Worm (Caenorhabditis elegans): ENCODE results near the gene Y48E1B.17.

The Y48E1B.17 gene

ce11 chrII:13540956-13541355, at the start of gene Y48E1B.17, which contains the start of gene noa-1:
Y48E1B.17 (minus strand) TSS chrII:13541084.
noa-1 (minus strand) TSS chrII:13541056.
- TF ChIP-seq ref-1 (GFP tag; conservative IDR thresholded peaks at IDR 0.05) = no peak

ce11 chrII:13590461-13590860, 49.6 kb upstream of the Y48E1B.17 start, which contains the start of gene clec-145:
clec-145 (minus strand) TSS chrII:13590561.
- TF ChIP-seq ztf-23 (GFP tag; IDR thresholded peaks at IDR 0.05) (no peak), ztf-29 (GFP tag; IDR thresholded peaks at IDR 0.05) (no peak), cog-1 (tag; optimal IDR thresholded peaks at IDR 0.05) (no peak), klf-2 (GFP tag; conservative IDR thresholded peaks at IDR 0.05) (no peak), ref-1 (GFP tag; conservative IDR thresholded peaks at IDR 0.05) (no peak), tab-1 (GFP tag; IDR thresholded peaks at IDR 0.05) (no peak), flt-1 (GFP tag; IDR thresholded peaks at IDR 0.05) (no peak), T22C8.4 (GFP tag; IDR thresholded peaks at IDR 0.05) (no peak), med-1 (GFP tag; optimal IDR thresholded peaks at IDR 0.05; ENCODE audit: insufficient read depth) (no peak)

ce11 chrII:13585655-13586170, 44.8 kb upstream of the Y48E1B.17 start, which contains the start of gene Y48E1B.8:
Y48E1B.8 (plus strand) TSS chrII:13585705.
- TF ChIP-seq ztf-29 (GFP tag; IDR thresholded peaks at IDR 0.05) (no peak), ref-1 (GFP tag; conservative IDR thresholded peaks at IDR 0.05) (no peak), flt-1 (GFP tag; IDR thresholded peaks at IDR 0.05) (no peak)

ce11 chrII:13575018-13575948, 34.4 kb upstream of the Y48E1B.17 start, which contains the start of the genes mrpl-37 and lin-38:
mrpl-37 (minus strand) TSS chrII:13575068.
lin-38 (plus strand) TSS chrII:13575925.
- TF ChIP-seq cog-1 (tag; optimal IDR thresholded peaks at IDR 0.05) = peak; percentile 33
- no peak for TF ChIP-seq klf-2 (GFP tag; conservative IDR thresholded peaks at IDR 0.05)
- TF ChIP-seq tab-1 (GFP tag; IDR thresholded peaks at IDR 0.05) = no peak
- TF ChIP-seq ref-1 (GFP tag; conservative IDR thresholded peaks at IDR 0.05) = no peak
- TF ChIP-seq ztf-29 (GFP tag; IDR thresholded peaks at IDR 0.05) = no peak
- no peak; the same call in 1 of the 2 replicates for TF ChIP-seq flt-1 (GFP tag; IDR thresholded peaks at IDR 0.05)
- no peak for TF ChIP-seq ztf-23 (GFP tag; IDR thresholded peaks at IDR 0.05)
- TF ChIP-seq T22C8.4 (GFP tag; IDR thresholded peaks at IDR 0.05) = peak; percentile 24; the same call in 1 of the 2 replicates
- TF ChIP-seq med-1 (GFP tag; optimal IDR thresholded peaks at IDR 0.05; ENCODE audit: insufficient read depth) = no peak

ce11 chrII:13574395-13574794, 33.5 kb upstream of the Y48E1B.17 start:
- TF ChIP-seq tab-1 (GFP tag; IDR thresholded peaks at IDR 0.05) (no peak), med-1 (GFP tag; optimal IDR thresholded peaks at IDR 0.05; ENCODE audit: insufficient read depth) (no peak), ztf-29 (GFP tag; IDR thresholded peaks at IDR 0.05) (no peak), klf-2 (GFP tag; conservative IDR thresholded peaks at IDR 0.05) (no peak), cog-1 (tag; optimal IDR thresholded peaks at IDR 0.05) (no peak)

ce11 chrII:13567871-13568270, 27.0 kb upstream of the Y48E1B.17 start, which contains the start of gene Y48E1B.3:
Y48E1B.3 (minus strand) TSS chrII:13567971.
- no peak for TF ChIP-seq T22C8.4 (GFP tag; IDR thresholded peaks at IDR 0.05)
- TF ChIP-seq ztf-29 (GFP tag; IDR thresholded peaks at IDR 0.05) = no peak
- TF ChIP-seq cog-1 (tag; optimal IDR thresholded peaks at IDR 0.05) = no peak
- TF ChIP-seq ztf-23 (GFP tag; IDR thresholded peaks at IDR 0.05) = no peak
- no peak for TF ChIP-seq med-1 (GFP tag; optimal IDR thresholded peaks at IDR 0.05; ENCODE audit: insufficient read depth)
- TF ChIP-seq klf-2 (GFP tag; conservative IDR thresholded peaks at IDR 0.05) = no peak
- TF ChIP-seq tab-1 (GFP tag; IDR thresholded peaks at IDR 0.05) = no peak
- TF ChIP-seq flt-1 (GFP tag; IDR thresholded peaks at IDR 0.05) = no peak
- no peak for TF ChIP-seq ref-1 (GFP tag; conservative IDR thresholded peaks at IDR 0.05)

ce11 chrII:13560553-13560952, 19.7 kb upstream of the Y48E1B.17 start:
- no peak for TF ChIP-seq tab-1 (GFP tag; IDR thresholded peaks at IDR 0.05)
- TF ChIP-seq flt-1 (GFP tag; IDR thresholded peaks at IDR 0.05) = no peak
- TF ChIP-seq med-1 (GFP tag; optimal IDR thresholded peaks at IDR 0.05; ENCODE audit: insufficient read depth) = no peak
- TF ChIP-seq ztf-29 (GFP tag; IDR thresholded peaks at IDR 0.05) = no peak
- TF ChIP-seq cog-1 (tag; optimal IDR thresholded peaks at IDR 0.05) = no peak
- TF ChIP-seq T22C8.4 (GFP tag; IDR thresholded peaks at IDR 0.05) = no peak
- TF ChIP-seq klf-2 (GFP tag; conservative IDR thresholded peaks at IDR 0.05) = no peak
- no peak for TF ChIP-seq ref-1 (GFP tag; conservative IDR thresholded peaks at IDR 0.05)
- no peak for TF ChIP-seq ztf-23 (GFP tag; IDR thresholded peaks at IDR 0.05)

ce11 chrII:13547545-13547944, 6.7 kb upstream of the Y48E1B.17 start, which contains the start of gene ddl-2:
ddl-2 (minus strand) TSS chrII:13547645.
- no peak for TF ChIP-seq med-1 (GFP tag; optimal IDR thresholded peaks at IDR 0.05; ENCODE audit: insufficient read depth)
- no peak for TF ChIP-seq klf-2 (GFP tag; conservative IDR thresholded peaks at IDR 0.05)
- TF ChIP-seq tab-1 (GFP tag; IDR thresholded peaks at IDR 0.05) = no peak
- no peak for TF ChIP-seq T22C8.4 (GFP tag; IDR thresholded peaks at IDR 0.05)
- TF ChIP-seq flt-1 (GFP tag; IDR thresholded peaks at IDR 0.05) = no peak

- TF ChIP-seq klf-2 (GFP tag; conservative IDR thresholded peaks at IDR 0.05) (no peak), tab-1 (GFP tag; IDR thresholded peaks at IDR 0.05) (no peak), flt-1 (GFP tag; IDR thresholded peaks at IDR 0.05) (no peak), ztf-29 (GFP tag; IDR thresholded peaks at IDR 0.05) (no peak), med-1 (GFP tag; optimal IDR thresholded peaks at IDR 0.05; ENCODE audit: insufficient read depth) (no peak), cog-1 (tag; optimal IDR thresholded peaks at IDR 0.05) (no peak), T22C8.4 (GFP tag; IDR thresholded peaks at IDR 0.05) (no peak), ref-1 (GFP tag; conservative IDR thresholded peaks at IDR 0.05) (no peak), ztf-23 (GFP tag; IDR thresholded peaks at IDR 0.05) (no peak)
These were observed 2.1 kb upstream of the Y48E1B.17 start for ce11 chrII:13542991-13543390.
